Fruit fly (Drosophila melanogaster) whole organism, embryonic: ENCODE measurements around the gene mAChR-C.

Source experiments
- Awh ChIP-seq: fragments of 200-800 bp; sonication (Bioruptor generic); IDR thresholded peaks from 2 replicates; pipeline ENCODE4, ENCODE4 v1.3.6; 2022; ENCODE audit warnings: missing biosample characterization, missing genetic modification characterization
- CG1024 ChIP-seq: fragments of 200-800 bp; sonication (Bioruptor generic); IDR thresholded peaks from 2 replicates; pipeline ENCODE4 v1.3.6; 2022; ENCODE audit warnings: missing biosample characterization, missing genetic modification characterization
- CG10543 ChIP-seq: fragments of 200-800 bp; sonication (Bioruptor generic); optimal IDR thresholded peaks from 3 replicates; lab custom pipeline; 2017; ENCODE audit warnings: missing biosample characterization, mild to moderate bottlenecking, missing genetic modification characterization, moderate library complexity
- CG12769 ChIP-seq: fragments of 200-800 bp; sonication (Bioruptor generic); optimal IDR thresholded peaks from 2 replicates; lab custom pipeline; 2019; ENCODE audit warnings: missing biosample characterization, mild to moderate bottlenecking, missing genetic modification characterization, moderate library complexity
- CG14710 ChIP-seq: fragments of 200-800 bp; sonication (Bioruptor generic); optimal IDR thresholded peaks from 3 replicates; lab custom pipeline; 2019; ENCODE audit warnings: missing biosample characterization, mild to moderate bottlenecking, missing genetic modification characterization, moderate library complexity
- CG1529 ChIP-seq: fragments of 200-800 bp; sonication (Bioruptor generic); optimal IDR thresholded peaks from 3 replicates; lab custom pipeline; 2018; ENCODE audit warnings: missing biosample characterization, missing genetic modification characterization
- CG16863 ChIP-seq: fragments of 200-800 bp; sonication (Bioruptor generic); optimal IDR thresholded peaks from 3 replicates; lab custom pipeline; 2016; ENCODE audit warnings: missing biosample characterization, missing genetic modification characterization
- CG18011 ChIP-seq: fragments of 200-800 bp; sonication (Bioruptor generic); optimal IDR thresholded peaks from 2 replicates; lab custom pipeline; 2017; ENCODE audit warnings: missing biosample characterization, missing genetic modification characterization, mild to moderate bottlenecking, moderate library complexity, missing genotype
- CG2202 ChIP-seq: fragments of 200-800 bp; sonication (Bioruptor generic); optimal IDR thresholded peaks from 2 replicates; lab custom pipeline; 2018; ENCODE audit warnings: missing biosample characterization, mild to moderate bottlenecking, missing genetic modification characterization
- CG2889 ChIP-seq: fragments of 200-800 bp; sonication (Bioruptor generic); IDR thresholded peaks from 3 replicates; pipeline ENCODE4 v1.3.6; 2022; ENCODE audit warnings: missing biosample characterization, missing genetic modification characterization
- CG31365 ChIP-seq: fragments of 200-800 bp; sonication (Bioruptor generic); optimal IDR thresholded peaks from 2 replicates; lab custom pipeline; 2018; ENCODE audit warnings: missing biosample characterization, mild to moderate bottlenecking, missing genetic modification characterization
- CG33213 ChIP-seq: fragments of 200-800 bp; sonication (Bioruptor generic); optimal IDR thresholded peaks from 3 replicates; lab custom pipeline; 2016; ENCODE audit warnings: missing biosample characterization, missing genetic modification characterization
- CG3838 ChIP-seq: fragments of 200-800 bp; sonication (Bioruptor generic); optimal IDR thresholded peaks from 3 replicates; lab custom pipeline; 2016; ENCODE audit warnings: missing biosample characterization, missing genetic modification characterization
- CG5245 ChIP-seq: fragments of 200-800 bp; sonication (Bioruptor generic); optimal IDR thresholded peaks from 3 replicates; lab custom pipeline; 2016; ENCODE audit warnings: missing biosample characterization, missing genetic modification characterization
- CG5953 ChIP-seq: fragments of 200-800 bp; sonication (Bioruptor generic); IDR thresholded peaks from 2 replicates; pipeline ENCODE4 v1.3.6; 2022; ENCODE audit warnings: missing biosample characterization, missing genetic modification characterization
- CG7372 ChIP-seq: fragments of 200-800 bp; sonication (Bioruptor generic); IDR thresholded peaks from 2 replicates; pipeline ENCODE4 v1.3.6; 2022; ENCODE audit warnings: missing biosample characterization, missing genetic modification characterization
- CG7556 ChIP-seq: fragments of 200-800 bp; sonication (Bioruptor generic); optimal IDR thresholded peaks from 2 replicates; lab custom pipeline; 2017; ENCODE audit warnings: missing biosample characterization, mild to moderate bottlenecking, missing genetic modification characterization
- CG7963 ChIP-seq: fragments of 200-800 bp; sonication (Bioruptor generic); IDR thresholded peaks from 3 replicates; pipeline ENCODE4 v1.3.6; 2022; ENCODE audit warnings: missing biosample characterization, missing genetic modification characterization; ENCODE audit not compliant: partially characterized antibody
- CG8089 ChIP-seq: fragments of 200-800 bp; sonication (Bioruptor generic); optimal IDR thresholded peaks from 3 replicates; lab custom pipeline; 2016; ENCODE audit warnings: missing biosample characterization, missing genetic modification characterization
- CG8765 ChIP-seq: fragments of 200-800 bp; sonication (Bioruptor generic); IDR thresholded peaks from 2 replicates; pipeline ENCODE4 v1.3.6; 2022; ENCODE audit warnings: missing biosample characterization, missing genetic modification characterization
- CG9817 ChIP-seq: fragments of 200-800 bp; sonication (Bioruptor generic); optimal IDR thresholded peaks from 2 replicates; lab custom pipeline; 2018; ENCODE audit warnings: missing biosample characterization, mild to moderate bottlenecking, missing genetic modification characterization, moderate library complexity
- Dek ChIP-seq: fragments of 200-800 bp; sonication (Bioruptor generic); optimal IDR thresholded peaks from 3 replicates; lab custom pipeline; 2019; ENCODE audit warnings: missing biosample characterization, mild to moderate bottlenecking, missing genetic modification characterization, moderate library complexity
- Drgx ChIP-seq: fragments of 200-800 bp; sonication (Bioruptor generic); IDR thresholded peaks from 2 replicates; pipeline ENCODE4 v1.3.6; 2022; ENCODE audit warnings: missing biosample characterization, missing genetic modification characterization
- E2f2 ChIP-seq: fragments of 200-800 bp; sonication (Bioruptor generic); IDR thresholded peaks from 2 replicates; pipeline ENCODE4 v1.3.6; 2022; ENCODE audit warnings: missing biosample characterization, missing genetic modification characterization
- Gsc ChIP-seq: fragments of 200-800 bp; sonication (Bioruptor generic); IDR thresholded peaks from 2 replicates; pipeline ENCODE4 v1.3.6; 2022; ENCODE audit warnings: missing biosample characterization, missing genetic modification characterization
- HmgZ ChIP-seq: fragments of 200-800 bp; sonication (Bioruptor generic); optimal IDR thresholded peaks from 2 replicates; lab custom pipeline; 2018; ENCODE audit warnings: missing biosample characterization, mild to moderate bottlenecking, missing genetic modification characterization
- Hmx ChIP-seq: fragments of 200-800 bp; sonication (Bioruptor generic); optimal IDR thresholded peaks from 2 replicates; lab custom pipeline; 2016; ENCODE audit warnings: missing biosample characterization, missing genetic modification characterization
- Hsf ChIP-seq: fragments of 200-800 bp; sonication (Bioruptor generic); optimal IDR thresholded peaks from 3 replicates; lab custom pipeline; 2016; ENCODE audit warnings: missing biosample characterization, missing genetic modification characterization
- Myb ChIP-seq: fragments of 200-800 bp; sonication (Bioruptor generic); optimal IDR thresholded peaks from 2 replicates; lab custom pipeline; 2016; ENCODE audit warnings: missing biosample characterization, missing genetic modification characterization
- NK7.1 ChIP-seq: fragments of 200-800 bp; sonication (Bioruptor generic); optimal IDR thresholded peaks from 3 replicates; lab custom pipeline; 2016; ENCODE audit warnings: missing biosample characterization, missing genetic modification characterization
- Neu2 ChIP-seq: fragments of 200-800 bp; sonication (Bioruptor generic); optimal IDR thresholded peaks from 3 replicates; lab custom pipeline; 2016; ENCODE audit warnings: missing biosample characterization, missing genetic modification characterization, borderline replicate concordance
- Nf-YA ChIP-seq: fragments of 200-800 bp; sonication (Bioruptor generic); IDR thresholded peaks from 2 replicates; pipeline ENCODE4 v1.3.6; 2022; ENCODE audit warnings: missing biosample characterization, missing genetic modification characterization
- Oaz ChIP-seq: fragments of 200-800 bp; sonication (Bioruptor generic); IDR thresholded peaks from 2 replicates; pipeline ENCODE4 v1.3.6; 2022; ENCODE audit warnings: missing biosample characterization, missing genetic modification characterization
- Optix ChIP-seq: fragments of 200-800 bp; sonication (Bioruptor generic); IDR thresholded peaks from 3 replicates; pipeline ENCODE4 v1.3.6; 2022; ENCODE audit warnings: missing biosample characterization, missing genetic modification characterization
- Trl ChIP-seq, 3 experiments: fragments of >200 bp in 2 of 3; fragments of 200-800 bp in 1 of 3; sonication (Bioruptor generic) in 1 of 3; optimal IDR thresholded peaks; 2 replicates in 1 of 3; 3 replicates in 2 of 3; lab custom pipeline; 2016 to 2017; ENCODE audit warnings: missing biosample characterization in 1 of 3, missing genetic modification characterization in 1 of 3
- ab ChIP-seq: fragments of 200-800 bp; sonication (Bioruptor generic); optimal IDR thresholded peaks from 2 replicates; lab custom pipeline; 2016; ENCODE audit warnings: missing biosample characterization, missing genetic modification characterization
- abd-A ChIP-seq: fragments of 200-800 bp; sonication (Bioruptor generic); optimal IDR thresholded peaks from 3 replicates; lab custom pipeline; 2019; ENCODE audit warnings: missing biosample characterization, mild to moderate bottlenecking, missing genetic modification characterization, moderate library complexity
- disco-r ChIP-seq: fragments of 200-800 bp; sonication (Bioruptor generic); optimal IDR thresholded peaks from 2 replicates; lab custom pipeline; 2016; ENCODE audit warnings: missing biosample characterization, missing genetic modification characterization
- dpn ChIP-seq, 2 experiments: fragments of 200-800 bp; sonication (Bioruptor generic); optimal IDR thresholded peaks; 3 replicates each; lab custom pipeline; 2016; ENCODE audit warnings: missing biosample characterization in 2 of 2, missing genetic modification characterization in 2 of 2
- fd96Cb ChIP-seq: fragments of 200-800 bp; sonication (Bioruptor generic); optimal IDR thresholded peaks from 2 replicates; lab custom pipeline; 2018; ENCODE audit warnings: missing biosample characterization, mild to moderate bottlenecking, missing genetic modification characterization, moderate library complexity
- fu2 ChIP-seq: fragments of 200-800 bp; sonication (Bioruptor generic); optimal IDR thresholded peaks from 2 replicates; lab custom pipeline; 2016; ENCODE audit warnings: missing biosample characterization, missing genetic modification characterization
- grn ChIP-seq: fragments of 200-800 bp; sonication (Bioruptor generic); optimal IDR thresholded peaks from 3 replicates; lab custom pipeline; 2017; ENCODE audit warnings: missing biosample characterization, missing genetic modification characterization
- h ChIP-seq: fragments of >200 bp; optimal IDR thresholded peaks from 2 replicates; lab custom pipeline; 2017
- hb ChIP-seq: fragments of 200-800 bp; sonication (Bioruptor generic); IDR thresholded peaks from 3 replicates; pipeline ENCODE4 v1.3.6; 2022; ENCODE audit warnings: missing biosample characterization, missing genetic modification characterization; ENCODE audit not compliant: partially characterized antibody
- inv ChIP-seq: fragments of 200-800 bp; sonication (Bioruptor generic); IDR thresholded peaks from 2 replicates; pipeline ENCODE4 v1.3.6; 2022; ENCODE audit warnings: missing biosample characterization, missing genetic modification characterization; ENCODE audit not compliant: partially characterized antibody
- mam ChIP-seq: fragments of 200-800 bp; sonication (Bioruptor generic); optimal IDR thresholded peaks from 3 replicates; lab custom pipeline; 2016; ENCODE audit warnings: missing biosample characterization, missing genetic modification characterization
- mld ChIP-seq: fragments of 200-800 bp; sonication (Bioruptor generic); IDR thresholded peaks from 3 replicates; pipeline ENCODE4 v1.3.6; 2022; ENCODE audit warnings: missing biosample characterization, missing genetic modification characterization; ENCODE audit not compliant: partially characterized antibody
- prd ChIP-seq, 3 experiments: fragments of >200 bp in 2 of 3; fragments of 200-800 bp in 1 of 3; sonication (Bioruptor generic) in 1 of 3; optimal IDR thresholded peaks in 2 of 3; IDR thresholded peaks in 1 of 3; 2 replicates in 2 of 3; 3 replicates in 1 of 3; pipeline versions ENCODE4 v1.3.6 to Lab custom; 2017 to 2022; ENCODE audit warnings: missing biosample characterization in 1 of 3, missing genetic modification characterization in 1 of 3
- run ChIP-seq: fragments of 200-800 bp; sonication (Bioruptor generic); optimal IDR thresholded peaks from 3 replicates; lab custom pipeline; 2018; ENCODE audit warnings: missing biosample characterization, mild to moderate bottlenecking, missing genetic modification characterization
- trem ChIP-seq: fragments of 200-800 bp; optimal IDR thresholded peaks from 3 replicates; lab custom pipeline; 2019; ENCODE audit warnings: missing biosample characterization, mild to moderate bottlenecking, missing genetic modification characterization, moderate library complexity

The mAChR-C gene

DNA sequence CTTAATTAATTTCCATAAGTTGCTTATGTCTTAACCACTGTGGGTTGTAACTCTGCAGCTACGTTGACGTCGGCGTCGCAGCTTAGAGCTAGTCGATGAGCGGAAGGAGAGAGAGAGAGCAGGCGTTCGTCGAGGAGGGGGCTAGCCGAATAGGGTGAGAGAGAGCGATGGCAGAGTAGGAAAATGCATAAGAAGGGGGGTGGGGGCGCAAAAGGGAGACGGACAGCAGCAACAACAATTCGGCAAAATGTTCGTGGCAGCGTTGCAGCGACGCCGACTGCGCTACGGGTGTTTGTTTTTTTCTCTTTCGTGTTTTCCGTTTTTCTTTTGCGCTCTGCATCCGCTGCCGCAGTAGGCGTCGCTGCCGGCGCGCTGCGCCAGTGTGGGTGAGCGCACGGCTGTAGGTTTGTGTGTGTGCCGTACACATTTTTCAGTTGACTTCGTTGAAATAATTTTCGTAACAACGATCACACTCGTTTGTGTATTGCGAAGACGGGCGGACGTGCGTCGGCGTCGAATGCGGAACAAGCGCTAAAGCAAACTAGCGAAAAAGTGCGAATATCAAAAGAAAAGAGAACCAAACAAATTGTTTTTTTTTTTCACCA, 35.6 kb upstream of the mAChR-C start (continued):
- no peak for TF ChIP-seq fu2 (GFP tag; lab: Kevin White, UChicago)
- peak; percentile 93 for TF ChIP-seq CG7556 (GFP tag; lab: Kevin White, UChicago)
- no peak for TF ChIP-seq inv (GFP tag; lab: Robert Waterston, UW)
- TF ChIP-seq Dek (tag; lab: Kevin White, UChicago), result no peak
- no peak for TF ChIP-seq Oaz
- TF ChIP-seq h (lab: Kevin White, UChicago), result peak; percentile 18
- TF ChIP-seq fd96Cb (tag; lab: Kevin White, UChicago), result no peak
- no peak for TF ChIP-seq disco-r
- TF ChIP-seq Hmx (GFP tag; lab: Kevin White, UChicago), result no peak
- no peak for TF ChIP-seq grn (GFP tag; lab: Kevin White, UChicago)
- TF ChIP-seq E2f2 (GFP tag; lab: Robert Waterston, UW), result no peak
- no peak for TF ChIP-seq CG18011 (GFP tag; lab: Kevin White, UChicago)
- TF ChIP-seq CG33213, result no peak
- no peak for TF ChIP-seq CG12769 (tag; lab: Kevin White, UChicago)
- 0 out of 3 replicates have a peak, but pooled peaks have one; percentile 43 for TF ChIP-seq Optix (GFP tag; lab: Robert Waterston, UW)
- no peak for TF ChIP-seq CG2202 (tag; lab: Kevin White, UChicago)
- no peak for TF ChIP-seq CG31365 (tag; lab: Kevin White, UChicago)
- 0 out of 3 replicates have a peak, but pooled peaks have one; percentile 22 for TF ChIP-seq CG2889
- TF ChIP-seq abd-A (tag; lab: Kevin White, UChicago), result peak; percentile 37
- TF ChIP-seq CG7963, result no peak; the same call in 2 of the 3 replicates
- no peak for TF ChIP-seq hb
- no peak for TF ChIP-seq run (tag; lab: Kevin White, UChicago)
- TF ChIP-seq CG3838 (GFP tag; lab: Kevin White, UChicago), result no peak
- no peak for TF ChIP-seq CG14710
- TF ChIP-seq CG1024 (GFP tag; lab: Robert Waterston, UW), result no peak
- TF ChIP-seq CG16863 (GFP tag; lab: Kevin White, UChicago), result no peak
- peak; percentile 13 for TF ChIP-seq CG10543 (GFP tag; lab: Kevin White, UChicago)
- TF ChIP-seq Nf-YA (GFP tag; lab: Robert Waterston, UW), result no peak
- no peak for TF ChIP-seq trem (tag; lab: Kevin White, UChicago)
- TF ChIP-seq mam (GFP tag; lab: Kevin White, UChicago), result no peak
- no peak for TF ChIP-seq Gsc (GFP tag; lab: Robert Waterston, UW)
- TF ChIP-seq Drgx, result peak; percentile 49
- TF ChIP-seq Neu2 (GFP tag; lab: Kevin White, UChicago), result no peak
- TF ChIP-seq CG7372 (GFP tag; lab: Robert Waterston, UW), result no peak
- TF ChIP-seq HmgZ, result no peak
- TF ChIP-seq ab, result no peak
- TF ChIP-seq mld (GFP tag; lab: Robert Waterston, UW), result no peak; the same call in 2 of the 3 replicates
- TF ChIP-seq prd (optimal IDR thresholded peaks at IDR 0.05; lab: Kevin White, UChicago), result no peak
- 0 out of 3 replicates have a peak, but pooled peaks have one; percentile 4 for TF ChIP-seq prd (GFP tag; IDR thresholded peaks at IDR 0.05; lab: Robert Waterston, UW)
- TF ChIP-seq CG5953, result no peak
- TF ChIP-seq CG9817 (tag; lab: Kevin White, UChicago), result no peak
- TF ChIP-seq CG8089, result no peak
- no peak for TF ChIP-seq Hsf (GFP tag; lab: Kevin White, UChicago)
- TF ChIP-seq NK7.1, result no peak
- TF ChIP-seq CG8765 (GFP tag; lab: Robert Waterston, UW), result no peak
- TF ChIP-seq Trl (optimal IDR thresholded peaks at IDR 0.05; lab: Kevin White, UChicago), result peak; percentile 81 to 95
- no peak for TF ChIP-seq Trl (GFP tag; optimal IDR thresholded peaks at IDR 0.05; lab: Kevin White, UChicago)
- TF ChIP-seq CG1529 (GFP tag; lab: Kevin White, UChicago), result no peak
- TF ChIP-seq dpn (GFP tag; optimal IDR thresholded peaks at IDR 0.05; lab: Kevin White, UChicago), result no peak
- TF ChIP-seq CG5245 (GFP tag; lab: Kevin White, UChicago), result no peak
- TF ChIP-seq Myb (GFP tag; lab: Kevin White, UChicago), result no peak
- TF ChIP-seq Awh, result no peak
